Worm (Caenorhabditis elegans) whole organism, L3 larva: ENCODE results near the gene ZK792.12.

ENCODE experiments used
- nfya-1 ChIP-seq: sonication (generic microtip); optimal IDR thresholded peaks from 2 replicates; lab custom pipeline; 2017; ENCODE audit warnings: missing genetic modification characterization, mild to moderate bottlenecking, missing compliant biosample characterization, antibody characterized with exemption, moderate library complexity; ENCODE audit not compliant: insufficient read depth
- ztf-4 ChIP-seq: fragments of 150-350 bp; optimal IDR thresholded peaks from 2 replicates; lab custom pipeline; 2014; ENCODE audit warnings: missing biosample characterization, missing genetic modification characterization

ce11 chrIV:11721878-11722277 is 28.3 kb downstream of the ZK792.12 start:
- TF ChIP-seq nfya-1 (tag; lab: Kevin White, UChicago) (no peak), ztf-4 (tag; lab: Kevin White, UChicago) (no peak)
